Fruit fly (Drosophila melanogaster): ENCODE results near the gene ND-13B.
A peak's percentile ranks its signal among the peaks of the same experiment; 100 is the strongest.

Gene ND-13B

dm6 chr3L:10716342-10716896 lies 22.5 kb upstream of the ND-13B start:
- TF ChIP-seq Xbp1 (GFP tag; optimal IDR thresholded peaks at IDR 0.05) (no peak), CG13296 (GFP tag; optimal IDR thresholded peaks at IDR 0.05) (no peak), CG6854 (GFP tag; optimal IDR thresholded peaks at IDR 0.05) (no peak), CG32772 (GFP tag; IDR thresholded peaks at IDR 0.05) (no peak), Bgb (GFP tag; IDR thresholded peaks at IDR 0.05; ENCODE audit: partially characterized antibody) (no peak), HLH4C (GFP tag; IDR thresholded peaks at IDR 0.05; ENCODE audit: partially characterized antibody) (no peak)

dm6 chr3L:10715748-10716147 lies 21.8 kb upstream of the ND-13B start:
- TF ChIP-seq ab (GFP tag; optimal IDR thresholded peaks at IDR 0.05) (no peak), crol (GFP tag; IDR thresholded peaks at IDR 0.05) (no peak), nau (GFP tag; optimal IDR thresholded peaks at IDR 0.05) (no peak), CG1647 (GFP tag; optimal IDR thresholded peaks at IDR 0.05) (no peak), Dek (tag; optimal IDR thresholded peaks at IDR 0.05) (no peak), abd-A (tag; optimal IDR thresholded peaks at IDR 0.05) (no peak), Nf-YC (tag; optimal IDR thresholded peaks at IDR 0.05) (no peak)

dm6 chr3L:10713458-10714118 lies 19.7 kb upstream of the ND-13B start:
- TF ChIP-seq CG11456 (GFP tag; IDR thresholded peaks at IDR 0.05) (no peak), lbe (GFP tag; optimal IDR thresholded peaks at IDR 0.05) (peak; percentile 70), bsh (GFP tag; optimal IDR thresholded peaks at IDR 0.05) (peak in 1 of 2 experiments; percentile 91), gem (tag; optimal IDR thresholded peaks at IDR 0.05) (peak; percentile 21), corto (GFP tag; optimal IDR thresholded peaks at IDR 0.05) (peak; percentile 32), gsb-n (tag; optimal IDR thresholded peaks at IDR 0.05) (no peak), sens (GFP tag) (peak; percentile 59), nerfin-1 (tag; optimal IDR thresholded peaks at IDR 0.05) (no peak), Drgx (GFP tag; IDR thresholded peaks at IDR 0.05) (peak; percentile 84)

- TF ChIP-seq CG31388 (GFP tag; optimal IDR thresholded peaks at IDR 0.05) (no peak), Chrac-16 (GFP tag; optimal IDR thresholded peaks at IDR 0.05) (no peak), CG1602 (GFP tag; optimal IDR thresholded peaks at IDR 0.05) (no peak), pfk (GFP tag; optimal IDR thresholded peaks at IDR 0.05) (no peak), grau (tag; optimal IDR thresholded peaks at IDR 0.05) (no peak), sob (GFP tag; IDR thresholded peaks at IDR 0.05) (no peak), CG11723 (GFP tag; optimal IDR thresholded peaks at IDR 0.05) (no peak), CG2875 (GFP tag; optimal IDR thresholded peaks at IDR 0.05) (no peak), zfh1 (GFP tag; IDR thresholded peaks at IDR 0.05) (no peak), D (optimal IDR thresholded peaks at IDR 0.05) (no peak), D (GFP tag; optimal IDR thresholded peaks at IDR 0.05) (no peak), zen (tag; optimal IDR thresholded peaks at IDR 0.05) (no peak), CG12769 (tag; optimal IDR thresholded peaks at IDR 0.05) (no peak), CG17568 (GFP tag; optimal IDR thresholded peaks at IDR 0.05) (no peak), Ptx1 (GFP tag; IDR thresholded peaks at IDR 0.05) (no peak), hth (optimal IDR thresholded peaks at IDR 0.05) (no peak), gsb-n (tag; optimal IDR thresholded peaks at IDR 0.05) (no peak), CkIIα-i1 (GFP tag; IDR thresholded peaks at IDR 0.05) (no peak), cg (GFP tag; optimal IDR thresholded peaks at IDR 0.05) (no peak), ssp (GFP tag; IDR thresholded peaks at IDR 0.05) (no peak)
Observed at dm6 chr3L:10712005-10712404, 18.1 kb upstream of the ND-13B start.
